Worm (Caenorhabditis elegans) whole organism, L2 larva: ENCODE measurements around the gene clec-221.

Experiments used
- C34F6.9 ChIP-seq: fragments of 150-350 bp; optimal IDR thresholded peaks from 2 replicates; lab custom pipeline; 2014; ENCODE audit warnings: missing biosample characterization, missing genetic modification characterization
- R02D3.7 ChIP-seq: fragments of 150-350 bp; optimal IDR thresholded peaks from 2 replicates; lab custom pipeline; 2014; ENCODE audit warnings: missing biosample characterization, missing genetic modification characterization
- Y55F3AM.14 ChIP-seq: fragments of 200-800 bp; sonication (Bioruptor generic); optimal IDR thresholded peaks from 2 replicates; lab custom pipeline; 2018; ENCODE audit warnings: mild to moderate bottlenecking, missing genetic modification characterization, missing compliant biosample characterization
- ZK546.5 ChIP-seq: sonication (generic microtip); optimal IDR thresholded peaks from 2 replicates; lab custom pipeline; 2017; ENCODE audit warnings: missing biosample characterization, missing genetic modification characterization
- ama-1 ChIP-seq: fragments of 150-350 bp; optimal IDR thresholded peaks from 2 replicates; lab custom pipeline; 2018; ENCODE audit warnings: inconsistent platforms
- blmp-1 ChIP-seq: sonication (generic microtip); optimal IDR thresholded peaks from 2 replicates; lab custom pipeline; 2017; ENCODE audit warnings: missing genetic modification characterization, mild to moderate bottlenecking, missing compliant biosample characterization, antibody characterized with exemption, moderate library complexity; ENCODE audit not compliant: insufficient read depth
- ceh-16 ChIP-seq: fragments of 150-350 bp; optimal IDR thresholded peaks from 2 replicates; lab custom pipeline; 2014; ENCODE audit warnings: missing biosample characterization, missing genetic modification characterization
- ceh-82 ChIP-seq: fragments of 150-350 bp; optimal IDR thresholded peaks from 2 replicates; lab custom pipeline; 2014; ENCODE audit warnings: missing biosample characterization, missing genetic modification characterization
- crh-2 ChIP-seq: sonication (generic microtip); optimal IDR thresholded peaks from 2 replicates; lab custom pipeline; 2017; ENCODE audit warnings: missing biosample characterization, missing genetic modification characterization
- dmd-4 ChIP-seq: sonication (generic microtip); optimal IDR thresholded peaks from 2 replicates; lab custom pipeline; 2017; ENCODE audit warnings: missing biosample characterization, missing genetic modification characterization
- egl-27 ChIP-seq: sonication (generic microtip); optimal IDR thresholded peaks from 3 replicates; lab custom pipeline; 2017; ENCODE audit warnings: missing biosample characterization, missing genetic modification reagents, missing genetic modification characterization
- elt-1 ChIP-seq: fragments of 150-350 bp; optimal IDR thresholded peaks from 2 replicates; lab custom pipeline; 2014; ENCODE audit warnings: missing biosample characterization, missing genetic modification characterization
- elt-3 ChIP-seq: sonication (generic microtip); optimal IDR thresholded peaks from 2 replicates; lab custom pipeline; 2017; ENCODE audit warnings: missing biosample characterization, missing genetic modification characterization
- lin-13 ChIP-seq: fragments of 150-350 bp; optimal IDR thresholded peaks from 2 replicates; lab custom pipeline; 2014; ENCODE audit warnings: missing biosample characterization, missing genetic modification reagents, missing genetic modification characterization
- lsy-2 ChIP-seq, 2 experiments: fragments of 150-350 bp in 1 of 2; sonication (generic microtip) in 1 of 2; optimal IDR thresholded peaks; 2 replicates each; lab custom pipeline; 2014 to 2017; ENCODE audit warnings: missing biosample characterization in 2 of 2, missing genetic modification characterization in 2 of 2
- mab-5 ChIP-seq: fragments of 150-350 bp; optimal IDR thresholded peaks from 2 replicates; lab custom pipeline; 2014; ENCODE audit warnings: missing biosample characterization, missing genetic modification characterization
- mbf-1 ChIP-seq: sonication (generic microtip); optimal IDR thresholded peaks from 2 replicates; lab custom pipeline; 2017; ENCODE audit warnings: missing biosample characterization, missing genetic modification characterization
- mdl-1 ChIP-seq, 2 experiments: fragments of 150-350 bp in 1 of 2; sonication (generic microtip) in 1 of 2; optimal IDR thresholded peaks; 2 replicates each; lab custom pipeline; 2017; ENCODE audit warnings: missing biosample characterization in 2 of 2, missing genetic modification characterization in 2 of 2
- nhr-10 ChIP-seq: sonication (generic microtip); optimal IDR thresholded peaks from 2 replicates; lab custom pipeline; 2017; ENCODE audit warnings: missing biosample characterization, missing genetic modification characterization
- nhr-12 ChIP-seq: fragments of 150-350 bp; optimal IDR thresholded peaks from 2 replicates; lab custom pipeline; 2014; ENCODE audit warnings: missing biosample characterization, missing genetic modification characterization
- nhr-21 ChIP-seq: fragments of 150-350 bp; optimal IDR thresholded peaks from 2 replicates; lab custom pipeline; 2014; ENCODE audit warnings: missing biosample characterization, missing genetic modification characterization
- nhr-25 ChIP-seq: fragments of 150-350 bp; sonication (generic microtip); optimal IDR thresholded peaks from 3 replicates; lab custom pipeline; 2014; ENCODE audit warnings: missing biosample characterization, missing genetic modification characterization
- nhr-6 ChIP-seq: fragments of 150-350 bp; optimal IDR thresholded peaks from 2 replicates; lab custom pipeline; 2014; ENCODE audit warnings: missing biosample characterization, missing genetic modification characterization
- nhr-77 ChIP-seq: fragments of 150-350 bp; optimal IDR thresholded peaks from 2 replicates; lab custom pipeline; 2014; ENCODE audit warnings: missing biosample characterization, missing genetic modification characterization
- peb-1 ChIP-seq: fragments of 150-350 bp; optimal IDR thresholded peaks from 2 replicates; lab custom pipeline; 2014; ENCODE audit warnings: missing biosample characterization, missing genetic modification characterization
- sem-4 ChIP-seq: fragments of 150-350 bp; optimal IDR thresholded peaks from 2 replicates; lab custom pipeline; 2014; ENCODE audit warnings: missing biosample characterization, missing genetic modification reagents, missing genetic modification characterization
- skn-1 ChIP-seq: sonication (generic microtip); optimal IDR thresholded peaks from 2 replicates; lab custom pipeline; 2017; ENCODE audit warnings: missing biosample characterization, missing genetic modification characterization
- sma-3 ChIP-seq: sonication (generic microtip); optimal IDR thresholded peaks from 2 replicates; lab custom pipeline; 2016; ENCODE audit warnings: missing genetic modification reagents, missing genetic modification characterization, missing compliant biosample characterization
- snpc-4 ChIP-seq: fragments of 150-350 bp; optimal IDR thresholded peaks from 2 replicates; lab custom pipeline; 2014; ENCODE audit warnings: missing biosample characterization, missing genetic modification characterization
- unc-39 ChIP-seq: fragments of 150-350 bp; optimal IDR thresholded peaks from 2 replicates; lab custom pipeline; 2014; ENCODE audit warnings: missing biosample characterization, missing genetic modification characterization
- unc-55 ChIP-seq: fragments of 150-350 bp; sonication (generic microtip); optimal IDR thresholded peaks from 3 replicates; lab custom pipeline; 2014; ENCODE audit warnings: missing biosample characterization, missing genetic modification reagents, missing genetic modification characterization
- unc-62 ChIP-seq: fragments of 150-350 bp; optimal IDR thresholded peaks from 2 replicates; lab custom pipeline; 2014; ENCODE audit warnings: missing biosample characterization, missing genetic modification reagents, missing genetic modification characterization
- ztf-11 ChIP-seq: sonication (generic microtip); optimal IDR thresholded peaks from 2 replicates; lab custom pipeline; 2017; ENCODE audit warnings: missing biosample characterization, missing genetic modification characterization
- ztf-4 ChIP-seq: fragments of 150-350 bp; optimal IDR thresholded peaks from 2 replicates; lab custom pipeline; 2014; ENCODE audit warnings: missing biosample characterization, missing genetic modification characterization

clec-221 gene

DNA sequence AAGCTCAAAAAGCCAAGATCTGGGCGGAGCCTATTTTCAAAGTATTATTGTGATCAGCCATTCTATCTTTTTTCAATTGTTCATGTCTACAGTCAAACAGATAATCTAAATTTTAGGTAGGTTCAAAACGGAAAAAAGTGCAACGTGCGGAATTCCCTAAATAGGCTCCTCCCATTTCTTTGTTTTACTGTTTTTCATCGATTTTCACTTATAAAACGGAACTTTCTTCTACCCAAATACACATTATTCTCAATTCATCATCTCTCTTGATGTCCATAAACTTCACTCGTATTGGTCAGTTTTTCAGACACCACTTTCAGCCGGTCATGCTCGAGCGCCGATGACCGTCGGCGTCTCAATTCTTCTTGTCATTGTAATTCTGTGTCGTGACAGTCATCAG, 44.6 kb upstream of the clec-221 start, which contains the start of gene F53B7.7:
Gene F53B7.7 (plus strand): TSS at position 301 of the 400 bp plus-strand sequence.
- TF ChIP-seq mab-5 (tag; lab: Kevin White, UChicago): no peak
- no peak for TF ChIP-seq ceh-16 (tag; lab: Kevin White, UChicago)
- no peak for TF ChIP-seq nhr-12
- no peak for TF ChIP-seq unc-55 (GFP tag; lab: Kevin White, UChicago)
- TF ChIP-seq nhr-25: no peak
- no peak for TF ChIP-seq crh-2
- TF ChIP-seq nhr-10 (tag; lab: Kevin White, UChicago): no peak
- no peak for TF ChIP-seq snpc-4 (tag; lab: Kevin White, UChicago)
- no peak for TF ChIP-seq Y55F3AM.14 (GFP tag; lab: Kevin White, UChicago)
- TF ChIP-seq nhr-21 (tag; lab: Kevin White, UChicago): no peak
- TF ChIP-seq lin-13 (GFP tag; lab: Kevin White, UChicago): no peak
- no peak for TF ChIP-seq unc-62 (GFP tag; lab: Kevin White, UChicago)

DNA sequence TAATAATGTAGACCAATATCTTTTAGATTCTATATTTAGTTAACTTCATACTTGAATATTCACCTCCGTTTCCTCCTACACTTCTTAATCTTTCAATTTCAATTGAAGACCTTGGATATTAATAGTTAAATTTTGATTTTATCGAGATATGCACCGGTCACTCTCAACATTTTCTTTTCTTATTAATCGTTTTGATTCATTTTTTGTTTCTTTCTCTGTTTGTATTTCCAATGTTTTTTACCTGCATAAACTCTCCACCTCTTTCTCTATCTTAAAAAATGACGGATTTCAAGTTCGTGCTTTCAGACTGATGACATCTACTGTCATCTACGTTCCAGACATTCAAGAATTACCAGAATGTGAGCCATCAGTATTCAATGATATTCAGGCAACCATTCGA, 37.6 kb upstream of the clec-221 start, which contains the start of gene frpr-9:
Gene frpr-9 (plus strand): TSS at position 301 of the 400 bp plus-strand sequence.
- no peak for TF ChIP-seq elt-1 (tag; lab: Kevin White, UChicago)
- no peak for TF ChIP-seq ceh-82
- no peak for TF ChIP-seq nhr-25
- TF ChIP-seq C34F6.9: no peak
- TF ChIP-seq ceh-16 (tag; lab: Kevin White, UChicago): no peak
- TF ChIP-seq ztf-4 (tag; lab: Kevin White, UChicago): no peak
- TF ChIP-seq unc-39: no peak
- TF ChIP-seq nhr-6 (tag; lab: Kevin White, UChicago): no peak
- TF ChIP-seq blmp-1 (tag; lab: Kevin White, UChicago): no peak
- no peak for TF ChIP-seq nhr-21 (tag; lab: Kevin White, UChicago)
- no peak for TF ChIP-seq dmd-4
- TF ChIP-seq mab-5 (tag; lab: Kevin White, UChicago): no peak
- no peak for TF ChIP-seq R02D3.7 (tag; lab: Kevin White, UChicago)
- TF ChIP-seq elt-3 (tag; lab: Kevin White, UChicago): no peak
- TF ChIP-seq ztf-11 (tag; lab: Kevin White, UChicago): no peak
- no peak for TF ChIP-seq nhr-77 (tag; lab: Kevin White, UChicago)
- TF ChIP-seq sma-3: no peak
- TF ChIP-seq lin-13 (GFP tag; lab: Kevin White, UChicago): no peak

DNA sequence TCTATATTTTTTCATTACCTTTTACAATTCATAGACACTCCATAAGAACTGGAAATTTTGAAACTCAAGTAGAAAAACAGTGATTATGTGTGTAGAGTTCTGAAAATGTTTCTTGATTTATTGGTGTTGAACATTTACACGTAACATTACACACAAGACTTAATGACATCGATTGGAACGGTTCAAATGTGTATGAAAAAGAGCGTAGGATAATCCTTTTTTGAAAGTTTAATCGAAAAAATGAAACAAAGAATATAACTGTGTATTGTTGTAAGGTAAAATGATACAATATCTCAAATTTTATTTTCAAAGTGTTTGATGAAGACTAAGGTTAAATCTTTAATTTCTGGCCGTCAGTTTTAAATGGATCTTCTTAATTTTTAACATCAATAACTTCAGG, 26.9 kb upstream of the clec-221 start, which contains the start of gene fig-1:
Gene fig-1 (minus strand): TSS at position 101 of the 400 bp plus-strand sequence.
- TF ChIP-seq sem-4 (tag; lab: Kevin White, UChicago) (no peak), R02D3.7 (tag; lab: Kevin White, UChicago) (no peak), sma-3 (no peak), skn-1 (tag; lab: Kevin White, UChicago) (no peak), blmp-1 (tag; lab: Kevin White, UChicago) (no peak), C34F6.9 (no peak), Y55F3AM.14 (GFP tag; lab: Kevin White, UChicago) (no peak), ZK546.5 (tag; lab: Kevin White, UChicago) (no peak), mbf-1 (tag; lab: Kevin White, UChicago) (no peak), peb-1 (tag; lab: Kevin White, UChicago) (no peak), unc-55 (GFP tag; lab: Kevin White, UChicago) (no peak), nhr-77 (tag; lab: Kevin White, UChicago) (no peak), ztf-11 (tag; lab: Kevin White, UChicago) (no peak)
- TF ChIP-seq, all 48 proteins: peak for 0

DNA sequence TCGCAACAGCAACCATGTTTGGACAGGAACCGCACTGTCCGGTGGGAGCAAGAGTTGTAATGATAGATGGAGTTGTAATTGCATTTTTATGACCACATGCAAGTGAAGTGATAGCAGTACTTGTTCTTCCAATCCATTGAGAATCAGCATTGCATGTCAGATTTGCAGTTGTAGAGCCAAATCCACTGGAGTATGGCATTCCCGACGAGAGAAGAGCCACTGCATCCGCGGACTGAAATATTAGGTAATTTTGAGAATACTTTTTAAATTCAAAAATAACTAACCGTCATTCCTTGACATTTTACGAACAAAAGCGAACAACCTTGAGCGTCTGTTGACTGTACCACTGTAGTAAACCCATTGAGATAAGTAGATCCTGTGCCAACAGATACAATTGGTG, 20.9 kb upstream of the clec-221 start:
- TF ChIP-seq unc-39 (no peak), mdl-1 (tag; optimal IDR thresholded peaks at IDR 0.05; lab: Kevin White, UChicago) (no peak), lin-13 (GFP tag; lab: Kevin White, UChicago) (no peak), sem-4 (tag; lab: Kevin White, UChicago) (no peak), ZK546.5 (tag; lab: Kevin White, UChicago) (no peak), nhr-21 (tag; lab: Kevin White, UChicago) (no peak), R02D3.7 (tag; lab: Kevin White, UChicago) (no peak), nhr-25 (no peak), unc-55 (GFP tag; lab: Kevin White, UChicago) (no peak), dmd-4 (no peak), egl-27 (no peak), unc-62 (GFP tag; lab: Kevin White, UChicago) (no peak), snpc-4 (tag; lab: Kevin White, UChicago) (no peak), lsy-2 (tag; optimal IDR thresholded peaks at IDR 0.05; lab: Kevin White, UChicago) (no peak), elt-3 (tag; lab: Kevin White, UChicago) (no peak), ztf-11 (tag; lab: Kevin White, UChicago) (no peak), ama-1 (lab: Kevin White, UChicago) (no peak), Y55F3AM.14 (GFP tag; lab: Kevin White, UChicago) (no peak)
